Fruit fly (Drosophila melanogaster) whole organism, embryonic: ENCODE results near the gene Ac78C.

Experiments
- Abd-B ChIP-seq: fragments of 200-800 bp; sonication (Bioruptor generic); optimal IDR thresholded peaks from 2 replicates; lab custom pipeline; 2018; ENCODE audit warnings: missing biosample characterization, mild to moderate bottlenecking, missing genetic modification characterization, moderate library complexity
- Adf1 ChIP-seq: fragments of 200-800 bp; sonication (Bioruptor generic); IDR thresholded peaks from 2 replicates; pipeline ENCODE4 v1.3.6; 2022; ENCODE audit warnings: missing biosample characterization, missing genetic modification characterization
- BEAF-32 ChIP-seq: fragments of 200-800 bp; sonication (Bioruptor generic); optimal IDR thresholded peaks from 3 replicates; lab custom pipeline; 2017; ENCODE audit warnings: missing biosample characterization, missing genetic modification characterization, mild to moderate bottlenecking, moderate library complexity, missing genetic modification reagents
- CG10147 ChIP-seq: fragments of 200-800 bp; sonication (Bioruptor generic); optimal IDR thresholded peaks from 2 replicates; lab custom pipeline; 2019; ENCODE audit warnings: missing biosample characterization, mild to moderate bottlenecking, missing genetic modification characterization, moderate library complexity
- CG10321 ChIP-seq: fragments of 200-800 bp; sonication (Bioruptor generic); IDR thresholded peaks from 2 replicates; pipeline ENCODE4 v1.3.6; 2022; ENCODE audit warnings: missing biosample characterization, missing genetic modification characterization
- CG10654 ChIP-seq: fragments of 200-800 bp; sonication (Bioruptor generic); optimal IDR thresholded peaks from 2 replicates; lab custom pipeline; 2016; ENCODE audit warnings: missing biosample characterization, missing genetic modification characterization
- CG11398 ChIP-seq: fragments of 200-800 bp; sonication (Bioruptor generic); optimal IDR thresholded peaks from 2 replicates; lab custom pipeline; 2016; ENCODE audit warnings: missing biosample characterization, missing genetic modification characterization
- CG11723 ChIP-seq: fragments of 200-800 bp; sonication (Bioruptor generic); optimal IDR thresholded peaks from 2 replicates; lab custom pipeline; 2017; ENCODE audit warnings: missing biosample characterization, mild to moderate bottlenecking, missing genetic modification characterization
- CG12071 ChIP-seq: fragments of 200-800 bp; sonication (Bioruptor generic); optimal IDR thresholded peaks from 3 replicates; lab custom pipeline; 2018; ENCODE audit warnings: missing biosample characterization, mild to moderate bottlenecking, missing genetic modification characterization
- CG13775 ChIP-seq: fragments of 200-800 bp; sonication (Bioruptor generic); optimal IDR thresholded peaks from 3 replicates; lab custom pipeline; 2017; ENCODE audit warnings: missing biosample characterization, mild to moderate bottlenecking, missing genetic modification characterization
- CG15479 ChIP-seq: fragments of 200-800 bp; sonication (Bioruptor generic); optimal IDR thresholded peaks from 3 replicates; lab custom pipeline; 2019; ENCODE audit warnings: missing biosample characterization, mild to moderate bottlenecking, missing genetic modification characterization, moderate library complexity
- CG1603 ChIP-seq: fragments of 200-800 bp; sonication (Bioruptor generic); optimal IDR thresholded peaks from 2 replicates; lab custom pipeline; 2019; ENCODE audit warnings: missing biosample characterization, mild to moderate bottlenecking, missing genetic modification characterization, moderate library complexity
- CG16813 ChIP-seq: fragments of 200-800 bp; sonication (Bioruptor generic); IDR thresholded peaks from 3 replicates; pipeline ENCODE4 v1.3.6; 2022; ENCODE audit warnings: missing biosample characterization, missing genetic modification characterization; ENCODE audit not compliant: partially characterized antibody
- CG17186 ChIP-seq: fragments of 200-800 bp; sonication (Bioruptor generic); optimal IDR thresholded peaks from 3 replicates; lab custom pipeline; 2017; ENCODE audit warnings: missing biosample characterization, missing genetic modification reagents, missing genetic modification characterization
- CG2120 ChIP-seq: fragments of 200-800 bp; sonication (Bioruptor generic); optimal IDR thresholded peaks from 3 replicates; lab custom pipeline; 2016; ENCODE audit warnings: missing biosample characterization, missing genetic modification characterization
- CG2712 ChIP-seq: fragments of 200-800 bp; optimal IDR thresholded peaks from 3 replicates; lab custom pipeline; 2019; ENCODE audit warnings: missing biosample characterization, mild to moderate bottlenecking, missing genetic modification characterization, moderate library complexity
- CG6765 ChIP-seq: fragments of 200-800 bp; sonication (Bioruptor generic); optimal IDR thresholded peaks from 3 replicates; lab custom pipeline; 2017; ENCODE audit warnings: missing biosample characterization, mild to moderate bottlenecking, missing genetic modification characterization
- CG7372 ChIP-seq: fragments of 200-800 bp; sonication (Bioruptor generic); IDR thresholded peaks from 2 replicates; pipeline ENCODE4 v1.3.6; 2022; ENCODE audit warnings: missing biosample characterization, missing genetic modification characterization
- CG8924 ChIP-seq: fragments of 200-800 bp; optimal IDR thresholded peaks from 3 replicates; lab custom pipeline; 2019; ENCODE audit warnings: missing biosample characterization, mild to moderate bottlenecking, missing genetic modification characterization, moderate library complexity
- CG9215 ChIP-seq: fragments of 200-800 bp; sonication (Bioruptor generic); IDR thresholded peaks from 2 replicates; pipeline ENCODE4 v1.3.6; 2022; ENCODE audit warnings: missing biosample characterization, missing genetic modification characterization
- CHES-1-like ChIP-seq: fragments of 200-800 bp; sonication (Bioruptor generic); optimal IDR thresholded peaks from 2 replicates; lab custom pipeline; 2016; ENCODE audit warnings: missing biosample characterization, missing genetic modification characterization
- CoRest ChIP-seq: fragments of 200-800 bp; sonication (Bioruptor generic); optimal IDR thresholded peaks from 3 replicates; lab custom pipeline; 2018; ENCODE audit warnings: missing biosample characterization, mild to moderate bottlenecking, missing genetic modification characterization, moderate library complexity
- Dll ChIP-seq: fragments of 200-800 bp; sonication (Bioruptor generic); IDR thresholded peaks from 4 replicates; pipeline ENCODE4 v1.3.6; 2022; ENCODE audit warnings: missing biosample characterization, missing genetic modification characterization; ENCODE audit not compliant: partially characterized antibody
- Ets65A ChIP-seq: fragments of 200-800 bp; sonication (Bioruptor generic); peaks from one replicate; lab custom pipeline; 2016; ENCODE audit warnings: missing biosample characterization, missing genetic modification characterization
- Hmr ChIP-seq: fragments of 200-800 bp; sonication (Bioruptor generic); optimal IDR thresholded peaks from 3 replicates; lab custom pipeline; 2017; ENCODE audit warnings: mild to moderate bottlenecking, missing biosample characterization, missing genetic modification reagents, missing genetic modification characterization
- Jarid2 ChIP-seq: fragments of 200-800 bp; sonication (Bioruptor generic); optimal IDR thresholded peaks from 3 replicates; lab custom pipeline; 2017; ENCODE audit warnings: mild to moderate bottlenecking, missing biosample characterization, missing genetic modification reagents, missing genetic modification characterization
- Lhr ChIP-seq: fragments of 200-800 bp; sonication (Bioruptor generic); optimal IDR thresholded peaks from 3 replicates; lab custom pipeline; 2017; ENCODE audit warnings: mild to moderate bottlenecking, missing biosample characterization, missing genetic modification reagents, missing genetic modification characterization
- Mad ChIP-seq: fragments of 200-800 bp; sonication (Bioruptor generic); optimal IDR thresholded peaks from 2 replicates; lab custom pipeline; 2016; ENCODE audit warnings: missing biosample characterization, missing genetic modification characterization
- Pdp1 ChIP-seq, 2 experiments: fragments of 200-800 bp; sonication (Bioruptor generic); optimal IDR thresholded peaks; 3 replicates each; lab custom pipeline; 2016; ENCODE audit warnings: missing biosample characterization in 2 of 2, missing genetic modification characterization in 2 of 2, mild to moderate bottlenecking in 1 of 2, moderate library complexity in 1 of 2
- Rfx ChIP-seq: fragments of 200-800 bp; sonication (Bioruptor generic); IDR thresholded peaks from 2 replicates; pipeline ENCODE4 v1.3.6; 2022; ENCODE audit warnings: missing biosample characterization, missing genetic modification characterization
- Sin3A ChIP-seq: fragments of >200 bp; optimal IDR thresholded peaks from 2 replicates; lab custom pipeline; 2018
- TFAM ChIP-seq: fragments of 200-800 bp; sonication (Bioruptor generic); optimal IDR thresholded peaks from 2 replicates; lab custom pipeline; 2017; ENCODE audit warnings: missing biosample characterization, missing genetic modification characterization, inconsistent platforms
- YL-1 ChIP-seq: fragments of 200-800 bp; sonication (Bioruptor generic); optimal IDR thresholded peaks from 3 replicates; lab custom pipeline; 2017; ENCODE audit warnings: missing biosample characterization, mild to moderate bottlenecking, missing genetic modification characterization
- chn ChIP-seq: fragments of 200-800 bp; sonication (Bioruptor generic); optimal IDR thresholded peaks from 2 replicates; lab custom pipeline; 2016; ENCODE audit warnings: missing biosample characterization, missing genetic modification characterization
- crp ChIP-seq, 2 experiments: fragments of 200-800 bp; sonication (Bioruptor generic); optimal IDR thresholded peaks; 2 replicates in 1 of 2; 3 replicates in 1 of 2; lab custom pipeline; 2017; ENCODE audit warnings: missing biosample characterization in 2 of 2, missing genetic modification characterization in 2 of 2, mild to moderate bottlenecking in 1 of 2, moderate library complexity in 1 of 2
- fd64A ChIP-seq: fragments of 200-800 bp; sonication (Bioruptor generic); optimal IDR thresholded peaks from 3 replicates; lab custom pipeline; 2018; ENCODE audit warnings: missing biosample characterization, mild to moderate bottlenecking, missing genetic modification characterization
- gem ChIP-seq: fragments of 200-800 bp; sonication (Bioruptor generic); optimal IDR thresholded peaks from 2 replicates; lab custom pipeline; 2019; ENCODE audit warnings: missing biosample characterization, mild to moderate bottlenecking, missing genetic modification characterization, moderate library complexity
- hbn ChIP-seq: fragments of 200-800 bp; sonication (Bioruptor generic); IDR thresholded peaks from 2 replicates; pipeline ENCODE4 v1.3.6; 2022; ENCODE audit warnings: missing biosample characterization, missing genetic modification characterization; ENCODE audit not compliant: partially characterized antibody
- onecut ChIP-seq: fragments of 200-800 bp; sonication (Bioruptor generic); IDR thresholded peaks from 2 replicates; pipeline ENCODE4 v1.3.6; 2022; ENCODE audit warnings: missing biosample characterization, missing genetic modification characterization
- repo ChIP-seq: fragments of 200-800 bp; sonication (Bioruptor generic); optimal IDR thresholded peaks from 2 replicates; lab custom pipeline; 2016; ENCODE audit warnings: missing biosample characterization, missing genetic modification characterization
- sens ChIP-seq: fragments of 200-800 bp; sonication (Bioruptor generic); peaks from one replicate; lab custom pipeline; 2016; ENCODE audit warnings: missing biosample characterization, missing genetic modification characterization
- tll ChIP-seq, 2 experiments: fragments of 200-800 bp in 1 of 2; fragments of >200 bp in 1 of 2; sonication (Bioruptor generic) in 1 of 2; optimal IDR thresholded peaks; 2 replicates each; lab custom pipeline; 2017 to 2019; ENCODE audit warnings: missing biosample characterization in 2 of 2, missing genetic modification characterization in 2 of 2, mild to moderate bottlenecking in 1 of 2, moderate library complexity in 1 of 2
- tna ChIP-seq: fragments of 200-800 bp; sonication (Bioruptor generic); IDR thresholded peaks from 2 replicates; pipeline ENCODE4 v1.3.6; 2022; ENCODE audit warnings: missing biosample characterization, missing genetic modification characterization; ENCODE audit not compliant: partially characterized antibody
- unc-4 ChIP-seq: fragments of 200-800 bp; sonication (Bioruptor generic); IDR thresholded peaks from 2 replicates; pipeline ENCODE4 v1.3.6; 2022; ENCODE audit warnings: missing biosample characterization, missing genetic modification characterization; ENCODE audit not compliant: partially characterized antibody
- vnd ChIP-seq: fragments of 200-800 bp; sonication (Bioruptor generic); IDR thresholded peaks from 3 replicates; pipeline ENCODE4 v1.3.6; 2022; ENCODE audit warnings: missing biosample characterization, missing genetic modification characterization; ENCODE audit not compliant: partially characterized antibody
- wor ChIP-seq: fragments of 200-800 bp; sonication (Bioruptor generic); IDR thresholded peaks from 2 replicates; pipeline ENCODE4 v1.3.6; 2022; ENCODE audit warnings: missing biosample characterization, missing genetic modification characterization
- zfh2 ChIP-seq: fragments of 200-800 bp; sonication (Bioruptor generic); optimal IDR thresholded peaks from 2 replicates; lab custom pipeline; 2016; ENCODE audit warnings: missing biosample characterization, missing genetic modification characterization

Gene Ac78C

DNA sequence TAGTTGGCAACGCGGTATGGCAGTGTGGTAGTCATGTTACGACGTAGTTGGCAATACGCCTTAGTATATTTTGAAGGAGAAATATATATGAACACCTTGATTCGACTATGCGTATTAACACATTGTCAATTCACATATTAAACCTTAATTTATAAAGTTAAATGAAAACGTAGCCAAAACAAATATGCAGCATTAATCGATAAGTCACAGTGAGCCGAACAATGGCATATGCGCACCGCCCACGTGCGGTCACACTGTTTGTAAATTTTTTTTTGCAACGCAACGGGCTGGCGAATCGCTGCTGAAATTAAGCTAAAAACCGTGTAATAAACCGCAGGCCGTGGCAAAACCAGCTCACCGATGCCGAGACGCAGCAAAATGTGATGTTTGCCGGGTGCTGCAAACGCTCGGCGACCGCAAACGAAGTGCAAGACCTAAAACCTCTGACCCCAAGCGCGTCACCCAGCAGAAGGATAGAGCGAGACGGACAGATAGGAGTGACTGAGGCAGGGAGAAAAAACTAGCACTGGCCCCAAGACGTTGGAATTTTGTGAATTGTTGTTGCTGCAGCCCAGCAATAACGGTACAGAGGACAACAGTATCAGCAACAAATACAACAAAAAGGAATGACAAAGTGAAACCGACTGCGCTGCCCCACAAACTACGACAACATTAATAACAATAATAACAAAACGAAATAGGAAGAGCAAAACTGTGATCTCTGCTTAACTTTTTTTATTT, 4.0 kb upstream of the Ac78C start (continued):
- TF ChIP-seq tll (GFP tag; optimal IDR thresholded peaks at IDR 0.05; lab: Kevin White, UChicago) (peak in 1 of 2 experiments; percentile 33), CoRest (tag; lab: Kevin White, UChicago) (peak; percentile 39), CG10147 (GFP tag; lab: Kevin White, UChicago) (peak; percentile 6), CG6765 (GFP tag; lab: Kevin White, UChicago) (no peak), CG16813 (GFP tag; lab: Robert Waterston, UW) (0 out of 3 replicates have a peak, but pooled peaks have one; percentile 44), Abd-B (no peak), CG10654 (no peak), onecut (peak; percentile 11; the same call in 1 of the 2 replicates), Ets65A (GFP tag; lab: Kevin White, UChicago) (peak; percentile 13), Sin3A (lab: Kevin White, UChicago) (peak; percentile 95), tna (GFP tag; lab: Robert Waterston, UW) (peak; percentile 13; the same call in 1 of the 2 replicates), Rfx (0 out of 2 replicates have a peak, but pooled peaks have one; percentile 30), CG2120 (GFP tag; lab: Kevin White, UChicago) (peak; percentile 36), Pdp1 (GFP tag; optimal IDR thresholded peaks at IDR 0.05; lab: Kevin White, UChicago) (peak in 1 of 2 experiments; percentile 42), CG13775 (GFP tag; lab: Kevin White, UChicago) (no peak), vnd (GFP tag; lab: Robert Waterston, UW) (0 out of 3 replicates have a peak, but pooled peaks have one; percentile 29), CG12071 (no peak), CG7372 (GFP tag; lab: Robert Waterston, UW) (no peak), unc-4 (GFP tag; lab: Robert Waterston, UW) (peak; percentile 55; the same call in 1 of the 2 replicates), repo (no peak), crp (GFP tag; optimal IDR thresholded peaks at IDR 0.05; lab: Kevin White, UChicago) (peak in 1 of 2 experiments; percentile 18), Mad (GFP tag; lab: Kevin White, UChicago) (peak; percentile 11), zfh2 (GFP tag; lab: Kevin White, UChicago) (no peak), fd64A (GFP tag; lab: Kevin White, UChicago) (no peak), CG8924 (tag; lab: Kevin White, UChicago) (peak; percentile 13), CG10321 (0 out of 2 replicates have a peak, but pooled peaks have one; percentile 24), chn (peak; percentile 45), sens (GFP tag; lab: Kevin White, UChicago) (peak; percentile 85), BEAF-32 (GFP tag; lab: Kevin White, UChicago) (peak; percentile 70), Dll (GFP tag; lab: Robert Waterston, UW) (peak; percentile 61; the same call in 2 of the 4 replicates), Lhr (GFP tag; lab: Kevin White, UChicago) (peak; percentile 85), gem (tag; lab: Kevin White, UChicago) (peak; percentile 1), wor (GFP tag; lab: Robert Waterston, UW) (no peak), Jarid2 (GFP tag; lab: Kevin White, UChicago) (peak; percentile 31), CG11723 (GFP tag; lab: Kevin White, UChicago) (no peak), CG2712 (tag; lab: Kevin White, UChicago) (peak; percentile 56), Hmr (GFP tag; lab: Kevin White, UChicago) (peak; percentile 39), CG11398 (no peak), YL-1 (peak; percentile 76), Adf1 (GFP tag; lab: Robert Waterston, UW) (peak; percentile 35; the same call in 1 of the 2 replicates), CG9215 (GFP tag; lab: Robert Waterston, UW) (no peak), CG17186 (GFP tag; lab: Kevin White, UChicago) (peak; percentile 69), TFAM (no peak), CG1603 (tag; lab: Kevin White, UChicago) (peak; percentile 81), hbn (peak; percentile 33; the same call in 1 of the 2 replicates), CG15479 (GFP tag; lab: Kevin White, UChicago) (no peak), CHES-1-like (GFP tag; lab: Kevin White, UChicago) (peak; percentile 24)
